Worm (Caenorhabditis elegans) whole organism, early embryonic: ENCODE measurements around the gene K09E4.3.

Source experiments
- F13C5.2 ChIP-seq: sonication (generic microtip); optimal IDR thresholded peaks from 2 replicates; lab custom pipeline; 2017; ENCODE audit warnings: mild to moderate bottlenecking, missing genetic modification characterization, inconsistent platforms, missing compliant biosample characterization
- ama-1 ChIP-seq: fragments of 150-350 bp; optimal IDR thresholded peaks from 2 replicates; lab custom pipeline; 2014
- flt-1 ChIP-seq: fragments of 200-800 bp; sonication (Bioruptor generic); IDR thresholded peaks from 2 replicates; pipeline ENCODE4 v1.3.6; 2022; ENCODE audit warnings: missing genetic modification characterization, missing compliant biosample characterization

DNA sequence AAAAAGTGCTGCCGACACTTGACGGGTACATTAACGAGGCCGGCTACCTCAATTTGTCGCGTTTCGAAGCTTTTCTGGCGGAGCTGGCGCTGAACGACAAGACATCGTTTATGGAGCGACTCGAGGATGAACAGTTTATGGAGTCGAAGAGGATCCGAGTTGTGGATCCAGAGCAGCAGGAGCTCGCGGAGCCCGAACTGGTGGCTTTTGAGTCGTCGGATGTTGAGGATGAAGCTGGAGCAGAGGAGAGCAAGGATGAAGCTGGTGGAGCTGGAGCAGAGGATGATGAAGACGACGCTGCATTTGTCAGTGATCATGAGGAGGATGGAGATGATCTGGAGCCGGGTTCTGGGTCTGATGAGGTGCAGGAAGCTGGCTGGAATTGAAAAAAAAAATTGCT, 51.9 kb downstream of the K09E4.3 start:
- TF ChIP-seq ama-1 (lab: Kevin White, UChicago) (no peak), flt-1 (GFP tag; lab: Robert Waterston, UW) (no peak), F13C5.2 (tag; lab: Kevin White, UChicago) (no peak)
